Worm (Caenorhabditis elegans) whole organism, L4 larva: ENCODE measurements around the gene srw-48.

ENCODE experiments used
- F49E8.2 ChIP-seq: sonication (generic microtip); optimal IDR thresholded peaks from 2 replicates; lab custom pipeline; 2016; ENCODE audit warnings: missing compliant biosample characterization, mild to moderate bottlenecking, missing genetic modification characterization, borderline replicate concordance
- nhr-237 ChIP-seq: sonication (generic microtip); optimal IDR thresholded peaks from 2 replicates; lab custom pipeline; 2017; ENCODE audit warnings: missing biosample characterization, missing genetic modification characterization
- tra-1 ChIP-seq: fragments of 200-800 bp; sonication (Bioruptor generic); IDR thresholded peaks from 2 replicates; pipeline ENCODE4 v1.3.6; 2022; ENCODE audit warnings: missing genetic modification reagents, missing genetic modification characterization, missing compliant biosample characterization

ce11 chrV:16376430-16376948 is 44.3 kb upstream of the srw-48 start:
- TF ChIP-seq nhr-237 (tag; lab: Kevin White, UChicago) (no peak), tra-1 (no peak), F49E8.2 (tag; lab: Kevin White, UChicago) (no peak)
